Worm (Caenorhabditis elegans): Measurements from ENCODE around the gene mam-7.

- TF ChIP-seq lim-6 (tag; optimal IDR thresholded peaks at IDR 0.05), result no peak
- no peak for TF ChIP-seq rnt-1 (tag; optimal IDR thresholded peaks at IDR 0.05)
- TF ChIP-seq fkh-10 (GFP tag; optimal IDR thresholded peaks at IDR 0.05), result no peak
- TF ChIP-seq nhr-11 (tag; optimal IDR thresholded peaks at IDR 0.05), result no peak
- no peak for TF ChIP-seq dve-1 (tag; optimal IDR thresholded peaks at IDR 0.05)
- TF ChIP-seq pha-4 (tag; optimal IDR thresholded peaks at IDR 0.05), result no peak
- no peak for TF ChIP-seq pqm-1 (tag; optimal IDR thresholded peaks at IDR 0.05)
- TF ChIP-seq nfya-1 (tag; optimal IDR thresholded peaks at IDR 0.05), result no peak
- TF ChIP-seq dmd-4 (tag; optimal IDR thresholded peaks at IDR 0.05; ENCODE audit: borderline replicate concordance), result no peak
- TF ChIP-seq unc-86 (tag; optimal IDR thresholded peaks at IDR 0.05), result no peak
- no peak for TF ChIP-seq Y22D7AL.16 (tag; optimal IDR thresholded peaks at IDR 0.05)
- TF ChIP-seq mec-3 (tag; optimal IDR thresholded peaks at IDR 0.05; ENCODE audit: borderline replicate concordance), result no peak
- no peak for TF ChIP-seq pat-9 (tag; optimal IDR thresholded peaks at IDR 0.05)
- no peak for TF ChIP-seq ets-4 (tag; optimal IDR thresholded peaks at IDR 0.05)
Measured at ce11 chrIII:9927378-9927777, 34.4 kb downstream of the mam-7 start, which contains the start of gene ttr-2.

All from whole organism, late embryonic.